Worm (Caenorhabditis elegans): ENCODE measurements around the gene ZK512.1.

The ZK512.1 gene

ce11 chrIII:9103643-9104042 is 11.1 kb upstream of the ZK512.1 start, which contains the start of gene dos-1:
Gene dos-1, plus strand, starts transcription at chrIII:9103943.
- TF ChIP-seq him-1 (tag; optimal IDR thresholded peaks at IDR 0.05) (no peak), W03F9.2 (tag; optimal IDR thresholded peaks at IDR 0.05) (no peak), dao-5 (tag; optimal IDR thresholded peaks at IDR 0.05) (no peak)

- TF ChIP-seq him-1 (tag; optimal IDR thresholded peaks at IDR 0.05) (peak; percentile 8), dao-5 (tag; optimal IDR thresholded peaks at IDR 0.05) (no peak)
These were observed 10.7 kb upstream of the ZK512.1 start for ce11 chrIII:9104060-9104459.

DNA sequence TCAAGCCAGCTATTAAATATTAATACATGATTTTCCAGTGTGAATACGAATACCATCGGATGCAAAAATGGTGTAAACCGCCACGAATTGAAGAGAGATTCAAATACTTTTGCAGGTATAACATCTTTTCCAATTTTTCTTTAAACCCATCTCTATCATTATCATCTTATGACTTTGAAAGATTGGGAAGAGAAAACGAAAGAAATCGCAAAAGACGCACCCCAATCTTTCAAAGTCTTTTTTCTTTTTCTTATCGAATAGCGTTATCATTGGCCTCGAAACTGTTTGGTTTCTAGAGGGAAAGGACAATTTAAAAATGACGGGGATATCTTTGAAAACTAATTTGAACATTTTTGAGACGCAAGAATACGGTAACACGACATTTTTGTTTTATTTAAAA is 9.1 kb upstream of the ZK512.1 start:
- TF ChIP-seq W03F9.2 (tag; optimal IDR thresholded peaks at IDR 0.05) = no peak
- no peak for TF ChIP-seq him-1 (tag; optimal IDR thresholded peaks at IDR 0.05)
- TF ChIP-seq dao-5 (tag; optimal IDR thresholded peaks at IDR 0.05) = no peak

ce11 chrIII:9109172-9109571 is 5.6 kb upstream of the ZK512.1 start, which contains the start of gene cya-1:
Gene cya-1, minus strand, starts transcription at chrIII:9109272.
- TF ChIP-seq W03F9.2 (tag; optimal IDR thresholded peaks at IDR 0.05) (no peak), dao-5 (tag; optimal IDR thresholded peaks at IDR 0.05) (no peak), him-1 (tag; optimal IDR thresholded peaks at IDR 0.05) (no peak)

DNA sequence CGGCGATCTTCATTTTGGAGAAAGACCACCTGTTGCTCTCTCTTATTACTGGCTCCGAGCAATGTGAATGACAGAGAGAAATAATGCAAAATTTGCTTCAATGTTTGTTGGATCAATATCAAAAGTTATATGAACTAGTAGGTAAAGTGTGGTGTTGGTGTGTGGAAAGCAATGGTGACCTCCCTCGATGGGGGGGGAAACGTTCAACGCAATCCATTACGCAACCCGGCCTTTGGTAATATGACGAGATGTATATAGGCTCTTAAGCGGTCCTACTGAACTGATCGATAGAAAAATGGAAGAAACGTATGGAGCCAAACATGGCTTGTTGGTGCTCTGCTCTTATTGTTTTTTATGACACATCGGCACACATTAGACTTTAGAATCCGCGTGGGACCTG is 5.0 kb upstream of the ZK512.1 start:
- TF ChIP-seq W03F9.2 (tag; optimal IDR thresholded peaks at IDR 0.05) (no peak), dao-5 (tag; optimal IDR thresholded peaks at IDR 0.05) (no peak), him-1 (tag; optimal IDR thresholded peaks at IDR 0.05) (no peak)

- TF ChIP-seq him-1 (tag; optimal IDR thresholded peaks at IDR 0.05) = no peak
- TF ChIP-seq dao-5 (tag; optimal IDR thresholded peaks at IDR 0.05) = no peak
- no peak for TF ChIP-seq W03F9.2 (tag; optimal IDR thresholded peaks at IDR 0.05)
These were observed 4.5 kb upstream of the ZK512.1 start for ce11 chrIII:9110270-9110669.

- TF ChIP-seq dao-5 (tag; optimal IDR thresholded peaks at IDR 0.05) = no peak
- no peak for TF ChIP-seq him-1 (tag; optimal IDR thresholded peaks at IDR 0.05)
- TF ChIP-seq W03F9.2 (tag; optimal IDR thresholded peaks at IDR 0.05) = no peak
These were observed 2.3 kb upstream of the ZK512.1 start for ce11 chrIII:9112479-9112878.

DNA sequence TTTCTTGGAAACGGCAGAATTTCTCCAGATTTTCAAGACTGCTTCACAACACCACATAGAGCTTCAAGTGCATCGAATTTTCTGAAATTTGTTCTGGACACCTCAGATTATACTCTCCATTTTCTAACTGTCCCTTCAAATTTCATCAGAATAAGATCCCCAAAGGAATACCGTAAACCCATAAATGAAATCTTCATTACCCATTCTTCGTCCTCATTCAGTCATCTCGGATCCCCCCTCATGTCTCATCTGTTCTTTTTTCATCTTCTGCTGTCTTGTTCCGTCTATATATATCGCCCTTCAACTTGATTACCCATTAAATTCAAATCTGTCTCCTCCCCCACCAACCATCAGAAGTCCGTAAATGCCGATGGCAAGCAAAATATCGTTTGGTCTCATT is 673 bp upstream of the ZK512.1 start:
- TF ChIP-seq him-1 (tag; optimal IDR thresholded peaks at IDR 0.05) = no peak
- TF ChIP-seq dao-5 (tag; optimal IDR thresholded peaks at IDR 0.05) = no peak
- no peak for TF ChIP-seq W03F9.2 (tag; optimal IDR thresholded peaks at IDR 0.05)

- no peak for TF ChIP-seq W03F9.2 (tag; optimal IDR thresholded peaks at IDR 0.05)
- TF ChIP-seq him-1 (tag; optimal IDR thresholded peaks at IDR 0.05) = no peak
- TF ChIP-seq dao-5 (tag; optimal IDR thresholded peaks at IDR 0.05) = no peak
These were observed 996 bp downstream of the ZK512.1 start for ce11 chrIII:9115745-9116144.

- TF ChIP-seq him-1 (tag; optimal IDR thresholded peaks at IDR 0.05) (no peak), dao-5 (tag; optimal IDR thresholded peaks at IDR 0.05) (no peak), W03F9.2 (tag; optimal IDR thresholded peaks at IDR 0.05) (no peak)
These were observed 3.6 kb downstream of the ZK512.1 start, which contains the start of gene grl-11 for ce11 chrIII:9118314-9118850. Gene grl-11, minus strand, starts transcription at chrIII:9118364.

- TF ChIP-seq dao-5 (tag; optimal IDR thresholded peaks at IDR 0.05) (no peak), W03F9.2 (tag; optimal IDR thresholded peaks at IDR 0.05) (no peak), him-1 (tag; optimal IDR thresholded peaks at IDR 0.05) (no peak)
These were observed 4.3 kb downstream of the ZK512.1 start, which contains the start of gene ced-11 for ce11 chrIII:9118921-9119606. Gene ced-11, plus strand, starts transcription at chrIII:9119556.

ce11 chrIII:9125789-9126304 is 11.1 kb downstream of the ZK512.1 start, which contains the start of gene sec-16A.1:
Gene sec-16A.1, plus strand, starts transcription at chrIII:9125839.
- TF ChIP-seq W03F9.2 (tag; optimal IDR thresholded peaks at IDR 0.05) = no peak
- no peak for TF ChIP-seq dao-5 (tag; optimal IDR thresholded peaks at IDR 0.05)
- TF ChIP-seq him-1 (tag; optimal IDR thresholded peaks at IDR 0.05) = no peak

ce11 chrIII:9130588-9130987 is 15.8 kb downstream of the ZK512.1 start, which contains the start of gene ZK512.10:
Gene ZK512.10, plus strand, starts transcription at chrIII:9130888.
- TF ChIP-seq him-1 (tag; optimal IDR thresholded peaks at IDR 0.05) = no peak
- no peak for TF ChIP-seq dao-5 (tag; optimal IDR thresholded peaks at IDR 0.05)
- TF ChIP-seq W03F9.2 (tag; optimal IDR thresholded peaks at IDR 0.05) = no peak

- TF ChIP-seq dao-5 (tag; optimal IDR thresholded peaks at IDR 0.05) (no peak), him-1 (tag; optimal IDR thresholded peaks at IDR 0.05) (no peak), W03F9.2 (tag; optimal IDR thresholded peaks at IDR 0.05) (no peak)
These were observed 21.8 kb downstream of the ZK512.1 start, which contains the start of gene eat-4 for ce11 chrIII:9136587-9136986. Gene eat-4, plus strand, starts transcription at chrIII:9136887.
